Fruit fly (Drosophila melanogaster) whole organism, prepupa: ENCODE results near the gene Cpr.
A peak's percentile ranks its signal among the peaks of the same experiment; 100 is the strongest.

Experiments
- Blimp-1 ChIP-seq: fragments of 200-800 bp; sonication (Bioruptor generic); optimal IDR thresholded peaks from 3 replicates; lab custom pipeline; 2017; ENCODE audit warnings: missing biosample characterization, missing genetic modification characterization, mild to moderate bottlenecking, moderate library complexity, missing genetic modification reagents
- CG11294 ChIP-seq: fragments of 200-800 bp; sonication (Bioruptor generic); IDR thresholded peaks from 2 replicates; pipeline ENCODE4 v1.3.6; 2022; ENCODE audit warnings: missing biosample characterization, missing genetic modification characterization
- CG11762 ChIP-seq: fragments of 200-800 bp; sonication (Bioruptor generic); optimal IDR thresholded peaks from 3 replicates; lab custom pipeline; 2016; ENCODE audit warnings: missing biosample characterization, missing genetic modification characterization; ENCODE audit not compliant: insufficient read depth
- CG11902 ChIP-seq: fragments of 200-800 bp; sonication (Bioruptor generic); optimal IDR thresholded peaks from 3 replicates; lab custom pipeline; 2016; ENCODE audit warnings: missing biosample characterization, missing genetic modification characterization
- CG15336 ChIP-seq: fragments of 200-800 bp; sonication (Bioruptor generic); IDR thresholded peaks from 2 replicates; pipeline ENCODE4 v1.3.6; 2022; ENCODE audit warnings: missing biosample characterization, missing genetic modification characterization
- CG16779 ChIP-seq: fragments of 200-800 bp; sonication (Bioruptor generic); optimal IDR thresholded peaks from 3 replicates; lab custom pipeline; 2017; ENCODE audit warnings: missing biosample characterization, mild to moderate bottlenecking, missing genetic modification characterization
- CG3032 ChIP-seq: fragments of 200-800 bp; optimal IDR thresholded peaks from 2 replicates; lab custom pipeline; 2019; ENCODE audit warnings: missing biosample characterization, mild to moderate bottlenecking, missing genetic modification characterization, moderate library complexity
- CG31627 ChIP-seq: fragments of 200-800 bp; sonication (Bioruptor generic); optimal IDR thresholded peaks from 3 replicates; lab custom pipeline; 2016; ENCODE audit warnings: missing biosample characterization, missing genetic modification characterization
- CG3919 ChIP-seq: fragments of 200-800 bp; sonication (Bioruptor generic); optimal IDR thresholded peaks from 3 replicates; lab custom pipeline; 2016; ENCODE audit warnings: missing biosample characterization, missing genetic modification characterization
- CG4318 ChIP-seq: fragments of 200-800 bp; sonication (Bioruptor generic); optimal IDR thresholded peaks from 3 replicates; lab custom pipeline; 2017; ENCODE audit warnings: missing biosample characterization, mild to moderate bottlenecking, missing genetic modification characterization
- CG6163 ChIP-seq: fragments of 200-800 bp; sonication (Bioruptor generic); IDR thresholded peaks from 3 replicates; pipeline ENCODE4 v1.3.6; 2022; ENCODE audit warnings: missing biosample characterization, missing genetic modification characterization
- CG6792 ChIP-seq: fragments of 200-800 bp; sonication (Bioruptor generic); optimal IDR thresholded peaks from 3 replicates; lab custom pipeline; 2016; ENCODE audit warnings: missing biosample characterization, missing genetic modification characterization
- CG7368 ChIP-seq: fragments of 200-800 bp; sonication (Bioruptor generic); optimal IDR thresholded peaks from 3 replicates; lab custom pipeline; 2016; ENCODE audit warnings: missing biosample characterization, missing genetic modification characterization
- CG9139 ChIP-seq: fragments of 200-800 bp; sonication (Bioruptor generic); optimal IDR thresholded peaks from 3 replicates; lab custom pipeline; 2017; ENCODE audit warnings: missing biosample characterization, mild to moderate bottlenecking, missing genetic modification characterization
- Eip75B ChIP-seq: fragments of 200-800 bp; sonication (Bioruptor generic); optimal IDR thresholded peaks from 3 replicates; lab custom pipeline; 2016; ENCODE audit warnings: missing biosample characterization, missing genetic modification characterization
- Eip78C ChIP-seq: fragments of 200-800 bp; sonication (Bioruptor generic); peaks from one replicate; lab custom pipeline; 2016; ENCODE audit warnings: missing biosample characterization, missing genetic modification characterization
- Ets21C ChIP-seq: fragments of 200-800 bp; sonication (Bioruptor generic); optimal IDR thresholded peaks from 3 replicates; lab custom pipeline; 2016; ENCODE audit warnings: missing biosample characterization, missing genetic modification characterization
- Ets96B ChIP-seq: fragments of 200-800 bp; optimal IDR thresholded peaks from 2 replicates; lab custom pipeline; 2019; ENCODE audit warnings: missing biosample characterization, mild to moderate bottlenecking, missing genetic modification characterization, moderate library complexity
- Gug ChIP-seq: fragments of 200-800 bp; sonication (Bioruptor generic); IDR thresholded peaks from 2 replicates; pipeline ENCODE4 v1.3.6; 2022; ENCODE audit warnings: missing biosample characterization, missing genetic modification characterization
- Hr39 ChIP-seq: fragments of 200-800 bp; sonication (Bioruptor generic); optimal IDR thresholded peaks from 2 replicates; lab custom pipeline; 2016; ENCODE audit warnings: missing biosample characterization, missing genetic modification characterization
- Hr4 ChIP-seq: fragments of 200-800 bp; sonication (Bioruptor generic); optimal IDR thresholded peaks from 3 replicates; lab custom pipeline; 2016; ENCODE audit warnings: missing biosample characterization, missing genetic modification characterization
- Met ChIP-seq: fragments of 200-800 bp; sonication (Bioruptor generic); optimal IDR thresholded peaks from 3 replicates; lab custom pipeline; 2016; ENCODE audit warnings: missing biosample characterization, missing genetic modification characterization
- OdsH ChIP-seq: fragments of 200-800 bp; sonication (Bioruptor generic); optimal IDR thresholded peaks from 3 replicates; lab custom pipeline; 2016; ENCODE audit warnings: missing biosample characterization, missing genetic modification characterization
- Smox ChIP-seq: fragments of 200-800 bp; sonication (Bioruptor generic); optimal IDR thresholded peaks from 3 replicates; lab custom pipeline; 2016; ENCODE audit warnings: missing biosample characterization, missing genetic modification characterization
- Sox102F ChIP-seq: fragments of 200-800 bp; sonication (Bioruptor generic); optimal IDR thresholded peaks from 2 replicates; lab custom pipeline; 2016; ENCODE audit warnings: missing biosample characterization, mild to moderate bottlenecking, missing genetic modification characterization
- Sox14 ChIP-seq: fragments of 200-800 bp; sonication (Bioruptor generic); optimal IDR thresholded peaks from 3 replicates; lab custom pipeline; 2016; ENCODE audit warnings: missing biosample characterization, missing genetic modification characterization
- acj6 ChIP-seq: fragments of 200-800 bp; sonication (Bioruptor generic); optimal IDR thresholded peaks from 3 replicates; lab custom pipeline; 2016; ENCODE audit warnings: missing biosample characterization, missing genetic modification characterization
- cyc ChIP-seq: fragments of 200-800 bp; sonication (Bioruptor generic); optimal IDR thresholded peaks from 3 replicates; lab custom pipeline; 2016; ENCODE audit warnings: missing biosample characterization, missing genetic modification characterization
- dac ChIP-seq: fragments of 200-800 bp; sonication (Bioruptor generic); optimal IDR thresholded peaks from 2 replicates; lab custom pipeline; 2017; ENCODE audit warnings: missing biosample characterization, mild to moderate bottlenecking, missing genetic modification characterization
- dsx ChIP-seq: fragments of 200-800 bp; optimal IDR thresholded peaks from 3 replicates; lab custom pipeline; 2019; ENCODE audit warnings: missing biosample characterization, mild to moderate bottlenecking, missing genetic modification characterization, moderate library complexity; ENCODE audit not compliant: poor library complexity, severe bottlenecking
- fd59A ChIP-seq: fragments of 200-800 bp; sonication (Bioruptor generic); optimal IDR thresholded peaks from 2 replicates; lab custom pipeline; 2017; ENCODE audit warnings: missing biosample characterization, mild to moderate bottlenecking, missing genetic modification characterization, missing genetic modification reagents
- fd85E ChIP-seq: fragments of 200-800 bp; sonication (Bioruptor generic); optimal IDR thresholded peaks from 3 replicates; lab custom pipeline; 2016; ENCODE audit warnings: missing biosample characterization, missing genetic modification characterization
- lz ChIP-seq: fragments of 200-800 bp; sonication (Bioruptor generic); optimal IDR thresholded peaks from 3 replicates; lab custom pipeline; 2016; ENCODE audit warnings: missing biosample characterization, missing genetic modification characterization
- pdm3 ChIP-seq: fragments of 200-800 bp; sonication (Bioruptor generic); optimal IDR thresholded peaks from 3 replicates; lab custom pipeline; 2016; ENCODE audit warnings: missing biosample characterization, missing genetic modification characterization
- svp ChIP-seq: fragments of 200-800 bp; sonication (Bioruptor generic); peaks from one replicate; lab custom pipeline; 2016; ENCODE audit warnings: missing biosample characterization, missing genetic modification characterization

Gene Cpr

DNA sequence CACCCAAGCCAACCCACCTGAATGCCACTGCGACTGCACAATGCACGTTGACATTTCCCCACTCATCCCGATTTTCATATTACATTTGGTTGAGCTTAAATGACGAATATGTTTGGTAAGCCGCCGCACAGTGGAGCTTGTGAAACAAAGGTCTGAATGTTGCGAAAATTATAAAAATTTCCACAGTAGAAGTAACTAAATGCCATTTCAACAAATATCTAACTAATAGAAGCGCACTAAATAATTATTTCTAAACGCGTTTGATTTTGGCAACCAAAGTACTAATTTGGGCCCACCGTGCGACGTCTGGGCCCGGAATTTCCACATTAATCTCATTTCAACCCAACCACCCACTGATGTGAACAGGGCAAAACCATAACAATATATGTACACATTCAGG is 31.7 kb upstream of the Cpr start (continued):
- TF ChIP-seq lz (peak; percentile 18), CG4318 (GFP tag; lab: Kevin White, UChicago) (peak; percentile 29), Ets96B (tag; lab: Kevin White, UChicago) (peak; percentile 57), CG11902 (GFP tag; lab: Kevin White, UChicago) (peak; percentile 10), CG31627 (GFP tag; lab: Kevin White, UChicago) (peak; percentile 40), Smox (GFP tag; lab: Kevin White, UChicago) (peak; percentile 47), CG11762 (GFP tag; lab: Kevin White, UChicago) (no peak), OdsH (peak; percentile 55)

DNA sequence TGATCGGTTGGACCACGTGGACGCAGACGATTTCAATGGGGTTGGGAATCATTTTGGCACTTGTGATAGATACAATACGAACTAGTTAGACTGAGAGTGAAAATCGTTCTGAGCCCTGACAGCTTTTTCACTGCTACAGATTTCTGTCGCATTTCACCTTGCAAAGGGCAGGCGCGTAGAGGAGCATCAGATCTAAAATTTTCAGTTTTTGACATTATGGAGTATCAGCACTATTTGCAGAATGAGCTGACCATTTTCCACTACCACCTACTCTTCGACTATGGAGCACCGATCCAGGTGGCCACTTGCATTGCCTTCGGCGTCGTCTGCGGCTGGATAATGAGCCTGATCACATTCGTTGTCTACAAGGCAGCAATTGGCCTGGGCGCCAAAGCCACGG is 30.0 kb upstream of the Cpr start, which contains the start of the genes CG43922 and CG13984:
Gene CG43922, minus strand, starts transcription at position 101 of the 400 bp plus-strand sequence.
Gene CG13984, plus strand, starts transcription at position 169 of the 400 bp plus-strand sequence.
- TF ChIP-seq CG3032 (no peak), Met (GFP tag; lab: Kevin White, UChicago) (no peak), Hr4 (no peak), Hr39 (GFP tag; lab: Kevin White, UChicago) (no peak), dac (no peak), CG6163 (GFP tag; lab: Robert Waterston, UW) (no peak), CG3919 (GFP tag; lab: Kevin White, UChicago) (no peak)

DNA sequence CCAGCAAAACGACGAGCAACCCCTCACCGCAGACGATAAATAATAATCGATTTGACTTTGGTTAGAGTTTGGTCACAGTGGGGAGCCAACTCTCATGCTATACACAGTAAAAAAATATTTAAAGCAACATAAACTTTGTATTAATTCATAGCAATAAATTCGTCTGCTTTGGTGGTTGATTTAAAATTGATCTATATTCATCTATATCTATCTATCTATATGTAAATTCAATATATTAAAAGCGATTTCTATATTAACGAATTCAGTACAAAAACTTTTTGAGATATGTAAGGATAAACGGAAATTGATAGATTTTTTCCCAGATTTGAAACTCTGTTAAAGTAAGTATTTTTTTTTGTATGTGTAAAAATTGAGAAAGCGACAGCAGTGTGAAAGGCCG is 28.8 kb upstream of the Cpr start:
- no peak for TF ChIP-seq CG3919 (GFP tag; lab: Kevin White, UChicago)
- peak; percentile 4 for TF ChIP-seq svp (GFP tag; lab: Kevin White, UChicago)
- no peak for TF ChIP-seq Blimp-1 (GFP tag; lab: Kevin White, UChicago)
- no peak for TF ChIP-seq Eip75B (GFP tag; lab: Kevin White, UChicago)

DNA sequence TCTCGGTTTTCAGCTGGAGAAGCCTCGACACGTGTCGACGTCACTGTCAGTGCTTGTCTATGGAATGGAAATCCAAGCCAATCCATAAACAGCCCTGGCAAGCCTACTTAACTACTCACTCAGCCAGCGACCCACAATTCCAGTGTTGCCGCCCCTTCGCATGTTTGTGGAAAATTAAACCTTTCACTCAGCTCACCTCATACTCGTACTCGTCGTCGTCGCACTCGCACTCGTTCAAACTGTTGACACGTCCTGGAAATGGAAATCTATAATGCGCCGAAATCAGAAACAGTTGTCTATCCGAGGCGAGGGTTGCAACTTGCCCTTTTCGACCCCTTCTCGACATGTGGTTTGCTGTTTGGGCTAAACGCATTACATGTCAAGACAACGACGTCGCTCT is 19.6 kb upstream of the Cpr start:
- TF ChIP-seq CG9139 (GFP tag; lab: Kevin White, UChicago) (no peak), CG16779 (tag; lab: Kevin White, UChicago) (no peak), dsx (GFP tag; lab: Kevin White, UChicago) (no peak), Met (GFP tag; lab: Kevin White, UChicago) (no peak), Gug (GFP tag; lab: Robert Waterston, UW) (no peak), CG6163 (GFP tag; lab: Robert Waterston, UW) (no peak), CG3919 (GFP tag; lab: Kevin White, UChicago) (no peak), CG31627 (GFP tag; lab: Kevin White, UChicago) (no peak), Ets21C (GFP tag; lab: Kevin White, UChicago) (no peak), CG11294 (no peak), fd85E (GFP tag; lab: Kevin White, UChicago) (no peak), CG6792 (GFP tag; lab: Kevin White, UChicago) (no peak), Sox102F (GFP tag; lab: Kevin White, UChicago) (no peak), Ets96B (tag; lab: Kevin White, UChicago) (no peak), CG15336 (GFP tag; lab: Robert Waterston, UW) (no peak), fd59A (no peak)

DNA sequence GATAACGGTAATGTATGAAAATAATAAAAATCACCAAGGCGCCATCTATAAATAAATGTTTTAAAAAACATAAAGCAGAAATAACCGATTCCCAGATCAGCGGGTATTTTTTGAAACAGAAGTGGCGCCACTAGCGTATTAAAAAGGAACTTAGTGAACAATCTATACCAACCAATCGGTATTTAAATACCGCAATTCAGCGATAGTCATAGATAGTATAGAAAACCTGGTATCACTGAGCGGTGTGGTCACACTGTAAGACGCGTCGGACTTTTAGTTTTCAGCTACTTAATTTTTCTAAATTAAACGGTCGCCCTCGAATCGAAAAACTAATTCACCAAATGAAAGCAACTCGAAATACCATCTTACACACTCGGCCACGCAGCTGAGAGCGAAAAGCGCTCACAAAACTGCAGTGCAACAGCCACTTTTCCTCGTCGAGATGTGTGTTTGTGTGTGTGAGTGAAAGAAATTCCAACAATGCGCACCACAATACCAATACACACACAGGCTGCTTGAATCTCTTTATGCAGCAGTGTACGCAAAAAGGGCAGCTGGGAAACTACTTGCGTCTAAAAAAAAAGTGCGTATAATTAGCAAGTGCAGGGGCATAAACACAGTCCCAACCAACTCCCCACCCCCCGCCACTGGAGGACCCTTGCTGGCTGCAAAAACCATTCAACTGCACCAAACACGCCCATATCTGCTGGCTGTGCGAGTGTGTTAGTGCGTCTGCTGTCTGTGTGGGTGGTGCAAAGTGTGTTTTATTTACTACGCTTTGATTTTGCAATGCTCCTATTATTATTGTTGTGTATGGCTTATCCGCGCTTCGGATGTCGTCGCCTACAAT is 14.9 kb upstream of the Cpr start, which contains the start of gene PDZ-GEF:
Gene PDZ-GEF, plus strand, starts transcription at position 232 of the 850 bp plus-strand sequence.
- TF ChIP-seq Met (GFP tag; lab: Kevin White, UChicago) (peak; percentile 38), CG9139 (GFP tag; lab: Kevin White, UChicago) (no peak), CG4318 (GFP tag; lab: Kevin White, UChicago) (no peak), Eip78C (GFP tag; lab: Kevin White, UChicago) (peak; percentile 55), CG31627 (GFP tag; lab: Kevin White, UChicago) (peak; percentile 40), CG7368 (GFP tag; lab: Kevin White, UChicago) (no peak), Eip75B (GFP tag; lab: Kevin White, UChicago) (peak; percentile 30), cyc (GFP tag; lab: Kevin White, UChicago) (peak; percentile 45), pdm3 (GFP tag; lab: Kevin White, UChicago) (no peak), OdsH (peak; percentile 10), acj6 (GFP tag; lab: Kevin White, UChicago) (peak; percentile 5), Sox14 (GFP tag; lab: Kevin White, UChicago) (peak; percentile 27), lz (peak; percentile 30)
